Fruit fly (Drosophila melanogaster) whole organism, embryonic: ENCODE results near the gene UBL3.

Experiments used
- Adf1 ChIP-seq: fragments of 200-800 bp; sonication (Bioruptor generic); IDR thresholded peaks from 2 replicates; pipeline ENCODE4 v1.3.6; 2022; ENCODE audit warnings: missing biosample characterization, missing genetic modification characterization
- CG11247 ChIP-seq: fragments of 200-800 bp; sonication (Bioruptor generic); IDR thresholded peaks from 2 replicates; pipeline ENCODE4 v1.3.6; 2022; ENCODE audit warnings: missing biosample characterization, missing genetic modification characterization
- CG12104 ChIP-seq: fragments of 200-800 bp; sonication (Bioruptor generic); optimal IDR thresholded peaks from 3 replicates; lab custom pipeline; 2016; ENCODE audit warnings: missing biosample characterization, missing genetic modification characterization
- CG12744 ChIP-seq: fragments of 200-800 bp; sonication (Bioruptor generic); optimal IDR thresholded peaks from 2 replicates; lab custom pipeline; 2016; ENCODE audit warnings: missing biosample characterization, missing genetic modification characterization
- CG12942 ChIP-seq: fragments of 200-800 bp; sonication (Bioruptor generic); optimal IDR thresholded peaks from 3 replicates; lab custom pipeline; 2016; ENCODE audit warnings: missing biosample characterization, missing genetic modification characterization
- CG14014 ChIP-seq: fragments of 200-800 bp; sonication (Bioruptor generic); IDR thresholded peaks from 2 replicates; pipeline ENCODE4 v1.3.6; 2022; ENCODE audit warnings: missing biosample characterization, missing genetic modification characterization
- CG15479 ChIP-seq: fragments of 200-800 bp; sonication (Bioruptor generic); optimal IDR thresholded peaks from 3 replicates; lab custom pipeline; 2019; ENCODE audit warnings: missing biosample characterization, mild to moderate bottlenecking, missing genetic modification characterization, moderate library complexity
- CG15514 ChIP-seq: fragments of 200-800 bp; sonication (Bioruptor generic); optimal IDR thresholded peaks from 3 replicates; lab custom pipeline; 2017; ENCODE audit warnings: missing biosample characterization, missing genetic modification characterization, mild to moderate bottlenecking, moderate library complexity, missing genetic modification reagents
- CG17359 ChIP-seq: fragments of 200-800 bp; sonication (Bioruptor generic); optimal IDR thresholded peaks from 3 replicates; lab custom pipeline; 2018; ENCODE audit warnings: missing biosample characterization, mild to moderate bottlenecking, missing genetic modification characterization, moderate library complexity
- CG17912 ChIP-seq: fragments of 200-800 bp; sonication (Bioruptor generic); optimal IDR thresholded peaks from 2 replicates; lab custom pipeline; 2018; ENCODE audit warnings: missing biosample characterization, mild to moderate bottlenecking, missing genetic modification characterization
- CG18476 ChIP-seq: fragments of 200-800 bp; sonication (Bioruptor generic); optimal IDR thresholded peaks from 2 replicates; lab custom pipeline; 2016; ENCODE audit warnings: missing biosample characterization, mild to moderate bottlenecking, missing genetic modification characterization
- CG18599 ChIP-seq: fragments of 200-800 bp; sonication (Bioruptor generic); optimal IDR thresholded peaks from 3 replicates; lab custom pipeline; 2017; ENCODE audit warnings: missing biosample characterization, missing genetic modification characterization, mild to moderate bottlenecking, moderate library complexity, missing genetic modification reagents
- CG2129 ChIP-seq: fragments of 200-800 bp; sonication (Bioruptor generic); IDR thresholded peaks from 2 replicates; pipeline ENCODE4 v1.3.6; 2022; ENCODE audit warnings: missing biosample characterization, missing genetic modification characterization; ENCODE audit not compliant: partially characterized antibody
- CG30020 ChIP-seq: fragments of 200-800 bp; optimal IDR thresholded peaks from 2 replicates; lab custom pipeline; 2019; ENCODE audit warnings: missing biosample characterization, mild to moderate bottlenecking, missing genetic modification characterization, moderate library complexity
- CG30403 ChIP-seq: fragments of 200-800 bp; sonication (Bioruptor generic); optimal IDR thresholded peaks from 3 replicates; lab custom pipeline; 2016; ENCODE audit warnings: missing biosample characterization, missing genetic modification characterization
- CG3065 ChIP-seq: fragments of 200-800 bp; sonication (Bioruptor generic); optimal IDR thresholded peaks from 2 replicates; lab custom pipeline; 2016; ENCODE audit warnings: missing biosample characterization, missing genetic modification characterization
- CG31388 ChIP-seq: fragments of 200-800 bp; sonication (Bioruptor generic); optimal IDR thresholded peaks from 2 replicates; lab custom pipeline; 2016; ENCODE audit warnings: missing biosample characterization, missing genetic modification characterization
- CG32767 ChIP-seq: fragments of 200-800 bp; sonication (Bioruptor generic); IDR thresholded peaks from 2 replicates; pipeline ENCODE4 v1.3.6; 2022; ENCODE audit warnings: missing biosample characterization, missing genetic modification characterization
- CG3281 ChIP-seq: fragments of 200-800 bp; sonication (Bioruptor generic); optimal IDR thresholded peaks from 3 replicates; lab custom pipeline; 2017; ENCODE audit warnings: missing biosample characterization, mild to moderate bottlenecking, missing genetic modification characterization
- CG3726 ChIP-seq: fragments of 200-800 bp; sonication (Bioruptor generic); IDR thresholded peaks from 3 replicates; pipeline ENCODE4, ENCODE4 v1.3.6; 2022; ENCODE audit warnings: missing biosample characterization, missing genetic modification characterization
- CG4854 ChIP-seq: fragments of 200-800 bp; sonication (Bioruptor generic); optimal IDR thresholded peaks from 2 replicates; lab custom pipeline; 2016; ENCODE audit warnings: missing biosample characterization, missing genetic modification characterization, inconsistent platforms
- CG9437 ChIP-seq: fragments of 200-800 bp; sonication (Bioruptor generic); optimal IDR thresholded peaks from 2 replicates; lab custom pipeline; 2018; ENCODE audit warnings: missing biosample characterization, mild to moderate bottlenecking, missing genetic modification characterization
- CG9797 ChIP-seq: fragments of 200-800 bp; sonication (Bioruptor generic); optimal IDR thresholded peaks from 3 replicates; lab custom pipeline; 2018; ENCODE audit warnings: missing biosample characterization, mild to moderate bottlenecking, missing genetic modification characterization
- Camta ChIP-seq: fragments of 200-800 bp; sonication (Bioruptor generic); optimal IDR thresholded peaks from 2 replicates; lab custom pipeline; 2016; ENCODE audit warnings: missing biosample characterization, missing genetic modification characterization
- Dll ChIP-seq: fragments of 200-800 bp; sonication (Bioruptor generic); IDR thresholded peaks from 4 replicates; pipeline ENCODE4 v1.3.6; 2022; ENCODE audit warnings: missing biosample characterization, missing genetic modification characterization; ENCODE audit not compliant: partially characterized antibody
- Doc3 ChIP-seq: fragments of 200-800 bp; sonication (Bioruptor generic); IDR thresholded peaks from 3 replicates; pipeline ENCODE4 v1.3.6; 2022; ENCODE audit warnings: missing biosample characterization, missing genetic modification characterization; ENCODE audit not compliant: partially characterized antibody
- HHEX ChIP-seq: fragments of 200-800 bp; sonication (Bioruptor generic); optimal IDR thresholded peaks from 3 replicates; lab custom pipeline; 2017; ENCODE audit warnings: missing biosample characterization, mild to moderate bottlenecking, missing genetic modification characterization, missing genetic modification reagents
- HLH4C ChIP-seq: fragments of 200-800 bp; sonication (Bioruptor generic); IDR thresholded peaks from 3 replicates; pipeline ENCODE4 v1.3.6; 2022; ENCODE audit warnings: missing biosample characterization, missing genetic modification characterization; ENCODE audit not compliant: partially characterized antibody
- Hr3 ChIP-seq: fragments of 200-800 bp; sonication (Bioruptor generic); optimal IDR thresholded peaks from 3 replicates; lab custom pipeline; 2016; ENCODE audit warnings: missing biosample characterization, missing genetic modification characterization
- NfI ChIP-seq: fragments of 200-800 bp; sonication (Bioruptor generic); optimal IDR thresholded peaks from 3 replicates; lab custom pipeline; 2018; ENCODE audit warnings: missing biosample characterization, mild to moderate bottlenecking, missing genetic modification characterization, moderate library complexity
- Opbp ChIP-seq: fragments of 200-800 bp; sonication (Bioruptor generic); IDR thresholded peaks from 3 replicates; pipeline ENCODE4 v1.3.6; 2022; ENCODE audit warnings: missing biosample characterization, missing genetic modification characterization; ENCODE audit not compliant: partially characterized antibody
- TFAM ChIP-seq: fragments of 200-800 bp; sonication (Bioruptor generic); optimal IDR thresholded peaks from 2 replicates; lab custom pipeline; 2017; ENCODE audit warnings: missing biosample characterization, missing genetic modification characterization, inconsistent platforms
- bab2 ChIP-seq: fragments of 200-800 bp; sonication (Bioruptor generic); optimal IDR thresholded peaks from 2 replicates; lab custom pipeline; 2016; ENCODE audit warnings: missing biosample characterization, missing genetic modification characterization
- chif ChIP-seq, 2 experiments: fragments of 200-800 bp; sonication (Bioruptor generic); optimal IDR thresholded peaks; 3 replicates each; lab custom pipeline; 2016; ENCODE audit warnings: missing biosample characterization in 2 of 2, missing genetic modification characterization in 2 of 2
- chn ChIP-seq: fragments of 200-800 bp; sonication (Bioruptor generic); optimal IDR thresholded peaks from 2 replicates; lab custom pipeline; 2016; ENCODE audit warnings: missing biosample characterization, missing genetic modification characterization
- dan ChIP-seq: fragments of 200-800 bp; sonication (Bioruptor generic); IDR thresholded peaks from 2 replicates; pipeline ENCODE4 v1.3.6; 2022; ENCODE audit warnings: missing biosample characterization, missing genetic modification characterization
- dpn ChIP-seq, 2 experiments: fragments of 200-800 bp; sonication (Bioruptor generic); optimal IDR thresholded peaks; 3 replicates each; lab custom pipeline; 2016; ENCODE audit warnings: missing biosample characterization in 2 of 2, missing genetic modification characterization in 2 of 2
- eyg ChIP-seq: fragments of 200-800 bp; sonication (Bioruptor generic); optimal IDR thresholded peaks from 3 replicates; lab custom pipeline; 2016; ENCODE audit warnings: missing biosample characterization, missing genetic modification characterization
- her ChIP-seq: fragments of 200-800 bp; sonication (Bioruptor generic); optimal IDR thresholded peaks from 2 replicates; lab custom pipeline; 2016; ENCODE audit warnings: missing biosample characterization, missing genetic modification characterization
- ind ChIP-seq: fragments of 200-800 bp; sonication (Bioruptor generic); optimal IDR thresholded peaks from 3 replicates; lab custom pipeline; 2016; ENCODE audit warnings: missing biosample characterization, missing genetic modification characterization
- nau ChIP-seq: fragments of 200-800 bp; sonication (Bioruptor generic); optimal IDR thresholded peaks from 3 replicates; lab custom pipeline; 2017; ENCODE audit warnings: missing biosample characterization, mild to moderate bottlenecking, missing genetic modification characterization, missing genetic modification reagents
- nerfin-2 ChIP-seq: fragments of 200-800 bp; sonication (Bioruptor generic); IDR thresholded peaks from 2 replicates; pipeline ENCODE4 v1.3.6; 2022; ENCODE audit warnings: missing biosample characterization, missing genetic modification characterization; ENCODE audit not compliant: partially characterized antibody
- org-1 ChIP-seq: fragments of 200-800 bp; sonication (Bioruptor generic); optimal IDR thresholded peaks from 2 replicates; lab custom pipeline; 2017; ENCODE audit warnings: missing biosample characterization, missing genetic modification characterization
- pho ChIP-seq: fragments of 200-800 bp; sonication (Bioruptor generic); optimal IDR thresholded peaks from 2 replicates; lab custom pipeline; 2016; ENCODE audit warnings: missing biosample characterization, missing genetic modification characterization
- pros ChIP-seq: fragments of 200-800 bp; sonication (Bioruptor generic); optimal IDR thresholded peaks from 3 replicates; lab custom pipeline; 2019; ENCODE audit warnings: missing biosample characterization, mild to moderate bottlenecking, missing genetic modification characterization, moderate library complexity
- rib ChIP-seq: fragments of 200-800 bp; sonication (Bioruptor generic); IDR thresholded peaks from 2 replicates; pipeline ENCODE4 v1.3.6; 2022; ENCODE audit warnings: missing biosample characterization, missing genetic modification characterization
- sd ChIP-seq: fragments of 200-800 bp; sonication (Bioruptor generic); optimal IDR thresholded peaks from 3 replicates; lab custom pipeline; 2018; ENCODE audit warnings: missing biosample characterization, mild to moderate bottlenecking, missing genetic modification characterization, moderate library complexity
- sob ChIP-seq: fragments of 200-800 bp; sonication (Bioruptor generic); IDR thresholded peaks from 2 replicates; pipeline ENCODE4 v1.3.6; 2022; ENCODE audit warnings: missing biosample characterization, missing genetic modification characterization
- ssp ChIP-seq: fragments of 200-800 bp; sonication (Bioruptor generic); IDR thresholded peaks from 2 replicates; pipeline ENCODE4 v1.3.6; 2022; ENCODE audit warnings: missing biosample characterization, missing genetic modification characterization
- zf30C ChIP-seq: fragments of 200-800 bp; sonication (Bioruptor generic); optimal IDR thresholded peaks from 3 replicates; lab custom pipeline; 2018; ENCODE audit warnings: missing biosample characterization, mild to moderate bottlenecking, missing genetic modification characterization

UBL3 gene

DNA sequence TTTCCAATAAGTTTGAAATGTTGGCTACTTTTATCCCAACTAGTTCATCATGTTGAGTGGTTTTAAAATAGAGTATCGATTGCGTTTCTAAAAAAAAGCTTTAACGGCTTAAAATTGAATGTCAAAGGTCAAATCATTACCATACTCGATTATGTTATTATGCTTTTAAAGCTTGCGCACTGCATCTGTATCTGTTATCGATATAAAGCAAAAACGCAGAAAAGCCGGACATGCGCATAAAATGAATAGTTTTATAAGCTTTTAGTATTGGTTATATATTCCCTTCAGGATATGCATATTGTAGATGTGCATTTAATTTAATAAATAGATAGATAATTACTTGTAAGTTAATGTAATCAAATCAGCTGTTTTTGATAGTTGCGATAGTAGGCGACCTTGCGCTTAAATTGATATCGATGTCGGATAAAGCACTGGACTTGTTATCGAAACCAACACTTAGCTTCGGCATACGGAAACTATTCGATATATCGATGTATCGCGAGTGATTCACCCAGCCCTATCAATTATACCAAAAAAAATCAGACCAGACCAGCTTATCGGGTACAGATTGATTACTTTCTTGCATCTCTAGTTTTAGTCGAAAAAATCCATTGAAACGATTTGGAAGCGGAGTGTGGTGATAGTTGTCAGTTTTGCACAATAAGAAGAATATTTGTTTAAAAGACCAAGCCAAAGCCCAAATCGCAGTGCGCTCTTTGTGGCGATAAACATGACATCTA lies 38.8 kb upstream of the UBL3 start, which contains the start of gene shi (continued):
- TF ChIP-seq CG31388 (GFP tag; lab: Kevin White, UChicago) (no peak), chn (GFP tag; lab: Kevin White, UChicago) (no peak), TFAM (GFP tag; lab: Kevin White, UChicago) (no peak), dan (GFP tag; lab: Robert Waterston, UW) (no peak), Camta (GFP tag; lab: Kevin White, UChicago) (no peak), nau (no peak), NfI (no peak), CG15514 (GFP tag; lab: Kevin White, UChicago) (peak; percentile 60), sob (GFP tag; lab: Robert Waterston, UW) (peak; percentile 35; the same call in 1 of the 2 replicates), HLH4C (peak; percentile 99), CG4854 (GFP tag; lab: Kevin White, UChicago) (no peak), CG12744 (GFP tag; lab: Kevin White, UChicago) (no peak), Adf1 (GFP tag; lab: Robert Waterston, UW) (no peak), CG18476 (GFP tag; lab: Kevin White, UChicago) (no peak), CG12104 (GFP tag; lab: Kevin White, UChicago) (no peak), ssp (peak; percentile 51), Doc3 (peak; percentile 91), pros (GFP tag; lab: Kevin White, UChicago) (no peak), CG30403 (GFP tag; lab: Kevin White, UChicago) (no peak), CG3065 (no peak), CG3281 (GFP tag; lab: Kevin White, UChicago) (no peak), CG12942 (GFP tag; lab: Kevin White, UChicago) (no peak), chif (GFP tag; optimal IDR thresholded peaks at IDR 0.05; lab: Kevin White, UChicago) (no peak), CG3726 (GFP tag; lab: Robert Waterston, UW) (no peak), CG15479 (GFP tag; lab: Kevin White, UChicago) (no peak), dpn (GFP tag; optimal IDR thresholded peaks at IDR 0.05; lab: Kevin White, UChicago) (peak; percentile 23 to 35), bab2 (GFP tag; lab: Kevin White, UChicago) (no peak), sd (no peak), nerfin-2 (GFP tag; lab: Robert Waterston, UW) (peak; percentile 99), ind (GFP tag; lab: Kevin White, UChicago) (no peak), CG14014 (GFP tag; lab: Robert Waterston, UW) (no peak), CG17912 (GFP tag; lab: Kevin White, UChicago) (no peak), Dll (GFP tag; lab: Robert Waterston, UW) (peak; percentile 95), Opbp (GFP tag; lab: Robert Waterston, UW) (peak; percentile 98), CG11247 (GFP tag; lab: Robert Waterston, UW) (no peak), CG32767 (GFP tag; lab: Robert Waterston, UW) (no peak), her (GFP tag; lab: Kevin White, UChicago) (no peak), eyg (GFP tag; lab: Kevin White, UChicago) (no peak), rib (no peak), CG17359 (no peak), CG9797 (peak; percentile 85), CG18599 (GFP tag; lab: Kevin White, UChicago) (peak; percentile 29), HHEX (GFP tag; lab: Kevin White, UChicago) (no peak), org-1 (GFP tag; lab: Kevin White, UChicago) (no peak), CG9437 (GFP tag; lab: Kevin White, UChicago) (no peak), CG30020 (tag; lab: Kevin White, UChicago) (peak; percentile 84), CG2129 (GFP tag; lab: Robert Waterston, UW) (peak; percentile 83), zf30C (GFP tag; lab: Kevin White, UChicago) (no peak), pho (GFP tag; lab: Kevin White, UChicago) (peak; percentile 33), Hr3 (GFP tag; lab: Kevin White, UChicago) (no peak)
